Worm (Caenorhabditis elegans) whole organism, late embryonic: ENCODE results near the gene srm-4.
"Not testable (repeated sequence)": the region's sequence is repeated elsewhere in the genome, so short reads cannot be mapped to it uniquely, and the experiment has no call there.

Experiments
- F13H6.1 ChIP-seq: sonication (generic microtip); optimal IDR thresholded peaks from 2 replicates; lab custom pipeline; 2016; ENCODE audit warnings: missing genetic modification characterization, missing compliant biosample characterization
- T23F11.4 ChIP-seq: fragments of 200-800 bp; sonication (Bioruptor generic); optimal IDR thresholded peaks from 2 replicates; lab custom pipeline; 2018; ENCODE audit warnings: mild to moderate bottlenecking, missing genetic modification characterization, missing compliant biosample characterization
- ama-1 ChIP-seq: fragments of 150-350 bp; optimal IDR thresholded peaks from 2 replicates; lab custom pipeline; 2014
- ceh-9 ChIP-seq: sonication (generic microtip); optimal IDR thresholded peaks from 2 replicates; lab custom pipeline; 2016; ENCODE audit warnings: mild to moderate bottlenecking, missing genetic modification characterization, inconsistent platforms, missing compliant biosample characterization
- ets-4 ChIP-seq: sonication (generic microtip); optimal IDR thresholded peaks from 2 replicates; lab custom pipeline; 2016; ENCODE audit warnings: missing genetic modification characterization, missing compliant biosample characterization
- fax-1 ChIP-seq: sonication (generic microtip); optimal IDR thresholded peaks from 2 replicates; lab custom pipeline; 2016; ENCODE audit warnings: missing genotype, missing genetic modification characterization, missing compliant biosample characterization
- pha-4 ChIP-seq: fragments of 150-350 bp; optimal IDR thresholded peaks from 2 replicates; lab custom pipeline; 2018; ENCODE audit warnings: missing biosample characterization, missing genetic modification reagents, missing genetic modification characterization
- pros-1 ChIP-seq: fragments of 150-350 bp; optimal IDR thresholded peaks from 2 replicates; lab custom pipeline; 2014; ENCODE audit warnings: missing biosample characterization, missing genetic modification reagents, missing genetic modification characterization
- unc-55 ChIP-seq: sonication (generic microtip); optimal IDR thresholded peaks from 2 replicates; lab custom pipeline; 2017; ENCODE audit warnings: missing biosample characterization, missing genetic modification reagents, missing genetic modification characterization
- unc-86 ChIP-seq: sonication (generic microtip); optimal IDR thresholded peaks from 2 replicates; lab custom pipeline; 2016; ENCODE audit warnings: missing genetic modification characterization, missing compliant biosample characterization

DNA sequence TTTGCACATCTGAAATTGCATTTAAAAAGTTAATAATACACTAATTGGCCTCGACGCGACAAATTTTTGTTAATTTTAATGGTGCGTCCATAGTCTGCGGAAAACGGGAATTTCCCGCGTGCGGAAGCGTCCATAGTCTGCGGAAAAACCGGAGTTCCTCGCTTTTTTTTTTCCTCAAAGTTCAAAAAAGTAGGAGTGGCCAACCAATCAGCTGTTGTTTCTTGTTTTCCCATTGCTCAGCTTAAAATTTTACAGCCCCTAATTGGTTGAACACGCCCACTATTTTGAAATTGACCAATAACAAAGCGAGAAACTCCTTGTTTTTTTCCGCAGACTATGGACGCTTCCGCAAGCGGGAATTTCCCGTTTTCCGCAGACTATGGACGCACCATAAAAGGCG, 24.1 kb downstream of the srm-4 start:
- TF ChIP-seq pha-4; pros-1 (tag; lab: Kevin White, UChicago); ets-4 (tag; lab: Kevin White, UChicago); ceh-9 (tag; lab: Kevin White, UChicago); unc-55 (GFP tag; lab: Kevin White, UChicago); fax-1 (tag; lab: Kevin White, UChicago); unc-86 (tag; lab: Kevin White, UChicago); ama-1 (lab: Kevin White, UChicago); F13H6.1; T23F11.4 (GFP tag; lab: Kevin White, UChicago): not testable (repeated sequence)
